Fruit fly (Drosophila melanogaster): ENCODE results near the gene CG31988.

Gene CG31988

dm6 chr2L:21196511-21196910 is 6.1 kb downstream of the CG31988 start:
- TF ChIP-seq Jra (GFP tag; optimal IDR thresholded peaks at IDR 0.05) = no peak
- TF ChIP-seq Myc (optimal IDR thresholded peaks at IDR 0.05) = no peak
- TF ChIP-seq h (GFP tag; optimal IDR thresholded peaks at IDR 0.05) = peak; percentile 39
- no peak for TF ChIP-seq Hr78 (GFP tag; optimal IDR thresholded peaks at IDR 0.05)
- TF ChIP-seq fru (GFP tag; optimal IDR thresholded peaks at IDR 0.05) = peak; percentile 46
- no peak for TF ChIP-seq tai (GFP tag; optimal IDR thresholded peaks at IDR 0.05)
- no peak for TF ChIP-seq Rel (GFP tag; optimal IDR thresholded peaks at IDR 0.05)
- no peak for TF ChIP-seq Rel (tag; optimal IDR thresholded peaks at IDR 0.05)
- TF ChIP-seq Abd-B (GFP tag; optimal IDR thresholded peaks at IDR 0.05) = no peak
- no peak for TF ChIP-seq usp (GFP tag; optimal IDR thresholded peaks at IDR 0.05)
- TF ChIP-seq CrebA (GFP tag; optimal IDR thresholded peaks at IDR 0.05; ENCODE audit: borderline replicate concordance) = no peak
- TF ChIP-seq N (GFP tag; optimal IDR thresholded peaks at IDR 0.05) = no peak
- peak; percentile 28 for TF ChIP-seq HLH106 (tag; optimal IDR thresholded peaks at IDR 0.05)
- TF ChIP-seq ey (GFP tag; optimal IDR thresholded peaks at IDR 0.05) = no peak
- no peak for TF ChIP-seq Hnf4 (GFP tag; optimal IDR thresholded peaks at IDR 0.05)
- peak in 1 of 2 experiments; percentile 8 for TF ChIP-seq foxo (GFP tag; optimal IDR thresholded peaks at IDR 0.05)
- TF ChIP-seq rgr (GFP tag; optimal IDR thresholded peaks at IDR 0.05) = no peak

dm6 chr2L:21195331-21195730 is 7.3 kb downstream of the CG31988 start:
- peak; percentile 9 for TF ChIP-seq ey (GFP tag; optimal IDR thresholded peaks at IDR 0.05)
- peak in 1 of 2 experiments; percentile 12 for TF ChIP-seq foxo (GFP tag; optimal IDR thresholded peaks at IDR 0.05)
- TF ChIP-seq Rel (GFP tag; optimal IDR thresholded peaks at IDR 0.05) = no peak
- no peak for TF ChIP-seq Rel (tag; optimal IDR thresholded peaks at IDR 0.05)
- peak; percentile 14 for TF ChIP-seq h (GFP tag; optimal IDR thresholded peaks at IDR 0.05)
- peak; percentile 4 for TF ChIP-seq rgr (GFP tag; optimal IDR thresholded peaks at IDR 0.05)
- no peak for TF ChIP-seq CG9705 (GFP tag; optimal IDR thresholded peaks at IDR 0.05)

dm6 chr2L:21189273-21189781 is 13.3 kb downstream of the CG31988 start:
- no peak for TF ChIP-seq dmrt93B (GFP tag; optimal IDR thresholded peaks at IDR 0.05)
- no peak for TF ChIP-seq Dfd (GFP tag; optimal IDR thresholded peaks at IDR 0.05)
- no peak for TF ChIP-seq sv (GFP tag; optimal IDR thresholded peaks at IDR 0.05)
- TF ChIP-seq CG32264 (GFP tag; optimal IDR thresholded peaks at IDR 0.05) = no peak
- TF ChIP-seq CrebA (GFP tag; optimal IDR thresholded peaks at IDR 0.05; ENCODE audit: borderline replicate concordance) = no peak
- no peak for TF ChIP-seq Sp1 (GFP tag; optimal IDR thresholded peaks at IDR 0.05)
- TF ChIP-seq foxo (GFP tag; optimal IDR thresholded peaks at IDR 0.05) = no peak
- TF ChIP-seq Abd-B (GFP tag; optimal IDR thresholded peaks at IDR 0.05) = no peak
- no peak for TF ChIP-seq Myc (optimal IDR thresholded peaks at IDR 0.05)
- TF ChIP-seq Hr78 (GFP tag; optimal IDR thresholded peaks at IDR 0.05) = no peak
- TF ChIP-seq woc (GFP tag; optimal IDR thresholded peaks at IDR 0.05) = no peak

dm6 chr2L:21187753-21188152 is 14.8 kb downstream of the CG31988 start:
- TF ChIP-seq GATAd (GFP tag; optimal IDR thresholded peaks at IDR 0.05) = no peak
- TF ChIP-seq dmrt93B (GFP tag; optimal IDR thresholded peaks at IDR 0.05) = no peak
- TF ChIP-seq CG32264 (GFP tag; optimal IDR thresholded peaks at IDR 0.05) = no peak
- no peak for TF ChIP-seq OdsH (GFP tag; optimal IDR thresholded peaks at IDR 0.05)
- TF ChIP-seq CG9705 (GFP tag; optimal IDR thresholded peaks at IDR 0.05) = no peak
- no peak for TF ChIP-seq rgr (GFP tag; optimal IDR thresholded peaks at IDR 0.05)
- no peak for TF ChIP-seq Mio (GFP tag; optimal IDR thresholded peaks at IDR 0.05)
- no peak for TF ChIP-seq psq (GFP tag; optimal IDR thresholded peaks at IDR 0.05)
- no peak for TF ChIP-seq sv (GFP tag; optimal IDR thresholded peaks at IDR 0.05)
- no peak for TF ChIP-seq pan (optimal IDR thresholded peaks at IDR 0.05)
- no peak for TF ChIP-seq woc (GFP tag; optimal IDR thresholded peaks at IDR 0.05)
- TF ChIP-seq foxo (GFP tag; optimal IDR thresholded peaks at IDR 0.05) = no peak
- TF ChIP-seq br (GFP tag; optimal IDR thresholded peaks at IDR 0.05) = no peak
- TF ChIP-seq Dif (GFP tag; optimal IDR thresholded peaks at IDR 0.05; ENCODE audit: partially characterized antibody) = no peak
- TF ChIP-seq HLH106 (tag; optimal IDR thresholded peaks at IDR 0.05) = no peak
- TF ChIP-seq tai (GFP tag; optimal IDR thresholded peaks at IDR 0.05) = no peak

- TF ChIP-seq sage (GFP tag; optimal IDR thresholded peaks at IDR 0.05) (peak; percentile 33), Mio (GFP tag; optimal IDR thresholded peaks at IDR 0.05) (no peak), foxo (GFP tag; optimal IDR thresholded peaks at IDR 0.05) (no peak), HLH106 (tag; optimal IDR thresholded peaks at IDR 0.05) (peak; percentile 7), Hr78 (GFP tag; optimal IDR thresholded peaks at IDR 0.05) (no peak), brk (GFP tag; optimal IDR thresholded peaks at IDR 0.05) (no peak)
Measured at dm6 chr2L:21179615-21180031, 23.0 kb downstream of the CG31988 start, which contains the start of the genes bur and Mcm10. Gene bur, minus strand, starts transcription at chr2L:21179683. Gene Mcm10, plus strand, starts transcription at chr2L:21179933.

All from whole organism, wandering third instar larva.